Fruit fly (Drosophila melanogaster) whole organism, wandering third instar larva: Measurements from ENCODE around the gene Ac76E.

Experiments used
- Abd-B ChIP-seq: fragments of >200 bp; optimal IDR thresholded peaks from 2 replicates; lab custom pipeline; 2017; ENCODE audit warnings: missing biosample characterization, missing genetic modification characterization
- CG32264 ChIP-seq: fragments of 200-800 bp; sonication (Bioruptor generic); optimal IDR thresholded peaks from 2 replicates; lab custom pipeline; 2016; ENCODE audit warnings: missing biosample characterization, missing genetic modification characterization
- CG9705 ChIP-seq: fragments of 200-800 bp; sonication (Bioruptor generic); optimal IDR thresholded peaks from 2 replicates; lab custom pipeline; 2018; ENCODE audit warnings: missing biosample characterization, mild to moderate bottlenecking, missing genetic modification characterization
- CrebA ChIP-seq: fragments of 200-800 bp; sonication (Bioruptor generic); optimal IDR thresholded peaks from 2 replicates; lab custom pipeline; 2016; ENCODE audit warnings: missing biosample characterization, mild to moderate bottlenecking, missing genetic modification characterization, borderline replicate concordance
- Dfd ChIP-seq: fragments of >200 bp; optimal IDR thresholded peaks from 2 replicates; lab custom pipeline; 2017; ENCODE audit warnings: missing biosample characterization, missing genetic modification characterization
- Dif ChIP-seq: fragments of 200-275, 200-300 bp; sonication (Bioruptor generic); optimal IDR thresholded peaks from 2 replicates; lab custom pipeline; 2018; ENCODE audit warnings: missing biosample characterization, missing genetic modification characterization; ENCODE audit not compliant: partially characterized antibody
- GATAd ChIP-seq: sonication (Bioruptor generic); optimal IDR thresholded peaks from 2 replicates; lab custom pipeline; 2016; ENCODE audit warnings: missing biosample characterization, missing genetic modification characterization
- HLH106 ChIP-seq: fragments of 200-800 bp; optimal IDR thresholded peaks from 3 replicates; lab custom pipeline; 2019; ENCODE audit warnings: missing biosample characterization, mild to moderate bottlenecking, missing genetic modification characterization, moderate library complexity
- Hnf4 ChIP-seq: fragments of 200-800 bp; sonication (Bioruptor generic); optimal IDR thresholded peaks from 2 replicates; lab custom pipeline; 2016; ENCODE audit warnings: missing biosample characterization, mild to moderate bottlenecking, missing genetic modification characterization
- Hr78 ChIP-seq: fragments of >200 bp; optimal IDR thresholded peaks from 2 replicates; lab custom pipeline; 2017; ENCODE audit warnings: missing biosample characterization, missing genetic modification characterization
- Hr83 ChIP-seq: fragments of 200-300 bp; sonication (Bioruptor generic); optimal IDR thresholded peaks from 2 replicates; lab custom pipeline; 2016; ENCODE audit warnings: missing biosample characterization, mild to moderate bottlenecking, missing genetic modification characterization, moderate library complexity; ENCODE audit not compliant: poor library complexity, severe bottlenecking
- Jra ChIP-seq: sonication (Bioruptor generic); optimal IDR thresholded peaks from 2 replicates; lab custom pipeline; 2016; ENCODE audit warnings: missing biosample characterization, missing genetic modification characterization
- Mio ChIP-seq: sonication (Bioruptor generic); optimal IDR thresholded peaks from 2 replicates; lab custom pipeline; 2016; ENCODE audit warnings: missing biosample characterization, missing genetic modification characterization
- Myc ChIP-seq: fragments of >200 bp; optimal IDR thresholded peaks from 2 replicates; lab custom pipeline; 2017
- N ChIP-seq: fragments of >200 bp; optimal IDR thresholded peaks from 2 replicates; lab custom pipeline; 2018; ENCODE audit warnings: missing biosample characterization, missing external identifiers, missing genetic modification characterization
- OdsH ChIP-seq: fragments of 200-800 bp; sonication (Bioruptor generic); optimal IDR thresholded peaks from 2 replicates; lab custom pipeline; 2016; ENCODE audit warnings: missing biosample characterization, mild to moderate bottlenecking, missing genetic modification characterization
- Rel ChIP-seq, 2 experiments: fragments of 200-800 bp; sonication (Bioruptor generic) in 1 of 2; optimal IDR thresholded peaks; 2 replicates in 1 of 2; 3 replicates in 1 of 2; lab custom pipeline; 2016 to 2019; ENCODE audit warnings: mild to moderate bottlenecking in 2 of 2, missing biosample characterization in 2 of 2, missing genetic modification characterization in 2 of 2, moderate library complexity in 1 of 2
- Sp1 ChIP-seq: fragments of 200-800 bp; sonication (Bioruptor generic); optimal IDR thresholded peaks from 3 replicates; lab custom pipeline; 2019; ENCODE audit warnings: missing biosample characterization, mild to moderate bottlenecking, missing genetic modification characterization, moderate library complexity
- Vsx2 ChIP-seq: fragments of 200-300, 225-300 bp; sonication (Bioruptor generic); optimal IDR thresholded peaks from 2 replicates; lab custom pipeline; 2018; ENCODE audit warnings: missing biosample characterization, missing genetic modification characterization; ENCODE audit not compliant: partially characterized antibody
- br ChIP-seq: fragments of 200-800 bp; sonication (Bioruptor generic); optimal IDR thresholded peaks from 2 replicates; lab custom pipeline; 2016; ENCODE audit warnings: missing biosample characterization, missing genetic modification characterization
- brk ChIP-seq: fragments of 200-800 bp; sonication (Bioruptor generic); optimal IDR thresholded peaks from 2 replicates; lab custom pipeline; 2016; ENCODE audit warnings: missing biosample characterization, mild to moderate bottlenecking, missing genetic modification characterization
- dl ChIP-seq, 2 experiments: fragments of 175-275, 200-275 bp in 1 of 2; fragments of 200-275 bp in 1 of 2; sonication (Bioruptor generic); optimal IDR thresholded peaks; lab custom pipeline; 2018; ENCODE audit warnings: mild to moderate bottlenecking in 2 of 2, missing biosample characterization in 2 of 2, missing genetic modification characterization in 2 of 2, moderate library complexity in 2 of 2; ENCODE audit not compliant: partially characterized antibody in 2 of 2, insufficient read depth in 1 of 2
- dmrt93B ChIP-seq: fragments of 200-800 bp; sonication (Bioruptor generic); optimal IDR thresholded peaks from 2 replicates; lab custom pipeline; 2018; ENCODE audit warnings: missing biosample characterization, mild to moderate bottlenecking, missing genetic modification characterization
- dsf ChIP-seq: sonication (Bioruptor generic); optimal IDR thresholded peaks from 2 replicates; lab custom pipeline; 2016; ENCODE audit warnings: missing biosample characterization, missing genetic modification characterization, borderline replicate concordance
- ey ChIP-seq: fragments of 200-800 bp; sonication (Bioruptor generic); optimal IDR thresholded peaks from 2 replicates; lab custom pipeline; 2016; ENCODE audit warnings: missing biosample characterization, missing genetic modification characterization
- foxo ChIP-seq, 2 experiments: fragments of 200-800 bp; sonication (Bioruptor generic); optimal IDR thresholded peaks; 2 replicates in 1 of 2; 3 replicates in 1 of 2; lab custom pipeline; 2016 to 2017; ENCODE audit warnings: missing biosample characterization in 2 of 2, missing genetic modification characterization in 2 of 2
- fru ChIP-seq: fragments of 200-800 bp; sonication (Bioruptor generic); optimal IDR thresholded peaks from 3 replicates; lab custom pipeline; 2016; ENCODE audit warnings: missing biosample characterization, mild to moderate bottlenecking, missing genetic modification characterization
- h ChIP-seq: fragments of 200-800 bp; sonication (Bioruptor generic); optimal IDR thresholded peaks from 3 replicates; lab custom pipeline; 2016; ENCODE audit warnings: missing biosample characterization, mild to moderate bottlenecking, missing genetic modification characterization
- jim ChIP-seq: fragments of 175-275, 200-325 bp; sonication (Bioruptor generic); optimal IDR thresholded peaks from 2 replicates; lab custom pipeline; 2016; ENCODE audit warnings: missing biosample characterization, mild to moderate bottlenecking, missing genetic modification characterization
- lola ChIP-seq: fragments of >200 bp; optimal IDR thresholded peaks from 2 replicates; lab custom pipeline; 2017; ENCODE audit warnings: missing biosample characterization, missing genetic modification characterization
- pan ChIP-seq: fragments of >200 bp; optimal IDR thresholded peaks from 2 replicates; lab custom pipeline; 2017
- psq ChIP-seq: fragments of 200-800 bp; sonication (Bioruptor generic); optimal IDR thresholded peaks from 3 replicates; lab custom pipeline; 2017; ENCODE audit warnings: missing biosample characterization, mild to moderate bottlenecking, missing genetic modification characterization, moderate library complexity
- rgr ChIP-seq: fragments of 200-800 bp; sonication (Bioruptor generic); optimal IDR thresholded peaks from 3 replicates; lab custom pipeline; 2016; ENCODE audit warnings: missing biosample characterization, mild to moderate bottlenecking, missing genetic modification characterization
- sage ChIP-seq: fragments of 200-800 bp; sonication (Bioruptor generic); optimal IDR thresholded peaks from 2 replicates; lab custom pipeline; 2016; ENCODE audit warnings: missing biosample characterization, mild to moderate bottlenecking, missing genetic modification characterization
- sv ChIP-seq: fragments of 200-800 bp; sonication (Bioruptor generic); optimal IDR thresholded peaks from 3 replicates; lab custom pipeline; 2016; ENCODE audit warnings: missing biosample characterization, missing genetic modification characterization
- tai ChIP-seq: sonication (Bioruptor generic); optimal IDR thresholded peaks from 2 replicates; lab custom pipeline; 2016; ENCODE audit warnings: missing biosample characterization, missing genetic modification characterization
- usp ChIP-seq: fragments of >200 bp; optimal IDR thresholded peaks from 2 replicates; lab custom pipeline; 2017; ENCODE audit warnings: missing biosample characterization, missing genetic modification characterization
- woc ChIP-seq: sonication (Bioruptor generic); optimal IDR thresholded peaks from 2 replicates; lab custom pipeline; 2016; ENCODE audit warnings: missing biosample characterization, mild to moderate bottlenecking, missing genetic modification characterization

The Ac76E gene

dm6 chr3L:19924771-19925304, 14.2 kb upstream of the Ac76E start, which contains the start of gene Grasp65:
TSS of gene Grasp65 (plus strand) at chr3L:19924943.
- TF ChIP-seq brk: no peak
- peak; percentile 53 for TF ChIP-seq Sp1 (GFP tag; lab: Kevin White, UChicago)
- TF ChIP-seq Rel (GFP tag; optimal IDR thresholded peaks at IDR 0.05; lab: Kevin White, UChicago): no peak
- TF ChIP-seq Rel (tag; optimal IDR thresholded peaks at IDR 0.05; lab: Kevin White, UChicago): peak; percentile 84
- no peak for TF ChIP-seq lola (GFP tag; lab: Kevin White, UChicago)

- TF ChIP-seq Dif (GFP tag; lab: Kevin White, UChicago): no peak
- TF ChIP-seq CG9705 (GFP tag; lab: Kevin White, UChicago): peak; percentile 42
- no peak for TF ChIP-seq N (GFP tag; lab: Kevin White, UChicago)
- TF ChIP-seq h (GFP tag; lab: Kevin White, UChicago): peak; percentile 69
- TF ChIP-seq rgr (GFP tag; lab: Kevin White, UChicago): peak; percentile 62
- TF ChIP-seq dmrt93B (GFP tag; lab: Kevin White, UChicago): no peak
- peak; percentile 84 for TF ChIP-seq fru (GFP tag; lab: Kevin White, UChicago)
- TF ChIP-seq OdsH (GFP tag; lab: Kevin White, UChicago): peak; percentile 45
- TF ChIP-seq Dfd: no peak
- peak; percentile 12 for TF ChIP-seq br (GFP tag; lab: Kevin White, UChicago)
- no peak for TF ChIP-seq Mio (GFP tag; lab: Kevin White, UChicago)
- TF ChIP-seq Rel (GFP tag; optimal IDR thresholded peaks at IDR 0.05; lab: Kevin White, UChicago): no peak
- TF ChIP-seq Rel (tag; optimal IDR thresholded peaks at IDR 0.05; lab: Kevin White, UChicago): peak; percentile 36
- no peak for TF ChIP-seq GATAd (GFP tag; lab: Kevin White, UChicago)
- no peak for TF ChIP-seq dsf (GFP tag; lab: Kevin White, UChicago)
- peak; percentile 44 for TF ChIP-seq Hr83 (GFP tag; lab: Kevin White, UChicago)
- TF ChIP-seq Hr78 (GFP tag; lab: Kevin White, UChicago): no peak
- no peak for TF ChIP-seq sage (GFP tag; lab: Kevin White, UChicago)
- peak; percentile 52 for TF ChIP-seq CG32264 (GFP tag; lab: Kevin White, UChicago)
- no peak for TF ChIP-seq brk
- no peak for TF ChIP-seq Abd-B (GFP tag; lab: Kevin White, UChicago)
- peak; percentile 23 for TF ChIP-seq psq (GFP tag; lab: Kevin White, UChicago)
- TF ChIP-seq CrebA (GFP tag; lab: Kevin White, UChicago): no peak
- no peak for TF ChIP-seq Jra (GFP tag; lab: Kevin White, UChicago)
- peak; percentile 28 for TF ChIP-seq Sp1 (GFP tag; lab: Kevin White, UChicago)
- TF ChIP-seq sv (GFP tag; lab: Kevin White, UChicago): peak; percentile 78
- TF ChIP-seq tai: no peak
- no peak for TF ChIP-seq dl (GFP tag; optimal IDR thresholded peaks at IDR 0.05; lab: Kevin White, UChicago; ENCODE audit: insufficient read depth in 1 of 2, partially characterized antibody in 2 of 2)
- TF ChIP-seq woc (GFP tag; lab: Kevin White, UChicago): peak; percentile 12
- TF ChIP-seq pan (lab: Kevin White, UChicago): no peak
- TF ChIP-seq lola (GFP tag; lab: Kevin White, UChicago): no peak
- peak; percentile 70 for TF ChIP-seq ey (GFP tag; lab: Kevin White, UChicago)
- TF ChIP-seq Vsx2 (GFP tag; lab: Kevin White, UChicago): no peak
- TF ChIP-seq Hnf4 (GFP tag; lab: Kevin White, UChicago): peak; percentile 79
- TF ChIP-seq HLH106 (tag; lab: Kevin White, UChicago): peak; percentile 58
- TF ChIP-seq foxo (GFP tag; optimal IDR thresholded peaks at IDR 0.05; lab: Kevin White, UChicago): peak in 1 of 2 experiments; percentile 75
- TF ChIP-seq usp (GFP tag; lab: Kevin White, UChicago): no peak
- no peak for TF ChIP-seq Myc (lab: Kevin White, UChicago)
- no peak for TF ChIP-seq jim (GFP tag; lab: Kevin White, UChicago)
Measured at dm6 chr3L:19928435-19929011, 10.6 kb upstream of the Ac76E start, which contains the start of the genes CG8004 and RhoGDI. TSS of gene CG8004 (minus strand) at chr3L:19928508. TSS of gene RhoGDI (plus strand) at chr3L:19928743.
